Worm (Caenorhabditis elegans) whole organism, early embryonic: ENCODE data around the gene dhs-11.
A peak's percentile ranks its signal among the peaks of the same experiment; 100 is the strongest.

Experiments used
- F13C5.2 ChIP-seq: sonication (generic microtip); optimal IDR thresholded peaks from 2 replicates; lab custom pipeline; 2017; ENCODE audit warnings: mild to moderate bottlenecking, missing genetic modification characterization, inconsistent platforms, missing compliant biosample characterization
- aly-1 ChIP-seq: sonication (generic microtip); optimal IDR thresholded peaks from 2 replicates; lab custom pipeline; 2016; ENCODE audit warnings: missing genetic modification characterization, missing compliant biosample characterization
- ama-1 ChIP-seq: fragments of 150-350 bp; optimal IDR thresholded peaks from 2 replicates; lab custom pipeline; 2014
- ceh-13 ChIP-seq: fragments of 200-800 bp; sonication (Bioruptor generic); optimal IDR thresholded peaks from 2 replicates; lab custom pipeline; 2018; ENCODE audit warnings: mild to moderate bottlenecking, missing genetic modification characterization, missing compliant biosample characterization
- ets-7 ChIP-seq: sonication (generic microtip); optimal IDR thresholded peaks from 2 replicates; lab custom pipeline; 2016; ENCODE audit warnings: missing genotype, missing genetic modification characterization, missing compliant biosample characterization
- flt-1 ChIP-seq: fragments of 200-800 bp; sonication (Bioruptor generic); IDR thresholded peaks from 2 replicates; pipeline ENCODE4 v1.3.6; 2022; ENCODE audit warnings: missing genetic modification characterization, missing compliant biosample characterization
- hmbx-1 ChIP-seq: sonication (generic microtip); optimal IDR thresholded peaks from 2 replicates; lab custom pipeline; 2016; ENCODE audit warnings: mild to moderate bottlenecking, missing genetic modification characterization, missing compliant biosample characterization
- hmg-4 ChIP-seq: fragments of 200-800 bp; sonication (Bioruptor generic); optimal IDR thresholded peaks from 2 replicates; lab custom pipeline; 2018; ENCODE audit warnings: mild to moderate bottlenecking, missing genetic modification characterization, missing compliant biosample characterization
- hnd-1 ChIP-seq: sonication (generic microtip); optimal IDR thresholded peaks from 2 replicates; lab custom pipeline; 2016; ENCODE audit warnings: missing genetic modification characterization, missing compliant biosample characterization
- scrt-1 ChIP-seq: fragments of 200-800 bp; sonication (Bioruptor generic); IDR thresholded peaks from 2 replicates; pipeline ENCODE4 v1.3.6; 2022; ENCODE audit warnings: missing genetic modification characterization, missing compliant biosample characterization
- tbx-11 ChIP-seq: fragments of 200-800 bp; sonication (Bioruptor generic); IDR thresholded peaks from 2 replicates; pipeline ENCODE4 v1.3.6; 2022; ENCODE audit warnings: missing genetic modification characterization, missing compliant biosample characterization
- tbx-37 ChIP-seq: fragments of 200-800 bp; sonication (Bioruptor generic); conservative IDR thresholded peaks from 2 replicates; pipeline ENCODE4 v1.3.6; 2022; ENCODE audit warnings: missing genetic modification reagents, missing genetic modification characterization, missing compliant biosample characterization

DNA sequence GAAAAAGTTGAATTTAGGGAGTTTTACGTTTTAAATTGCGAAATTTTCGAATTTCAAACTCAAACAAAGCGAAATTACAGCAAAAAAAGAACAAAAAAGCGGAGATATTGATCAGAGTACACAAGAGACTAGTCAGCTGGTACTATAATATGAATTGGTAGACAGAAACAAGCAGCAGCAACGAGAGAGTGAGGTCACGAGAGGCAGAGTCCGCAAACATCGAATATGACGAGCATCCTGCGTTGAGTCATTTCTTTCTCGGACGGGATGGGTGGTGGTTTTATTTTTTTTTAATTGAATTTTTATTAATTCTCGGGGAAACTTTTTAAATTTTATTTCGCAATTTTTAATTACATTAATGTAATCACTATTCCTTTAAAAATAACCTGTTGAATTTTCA lies 43.0 kb downstream of the dhs-11 start:
- TF ChIP-seq ceh-13 (GFP tag; lab: Kevin White, UChicago) = no peak
- TF ChIP-seq ets-7 (tag; lab: Kevin White, UChicago) = no peak
- TF ChIP-seq F13C5.2 (tag; lab: Kevin White, UChicago) = peak; percentile 58
- TF ChIP-seq hmg-4 (GFP tag; lab: Kevin White, UChicago) = no peak
- TF ChIP-seq hnd-1 (tag; lab: Kevin White, UChicago) = no peak
- TF ChIP-seq ama-1 (lab: Kevin White, UChicago) = no peak
- TF ChIP-seq aly-1 (tag; lab: Kevin White, UChicago) = no peak
- no peak for TF ChIP-seq tbx-11 (GFP tag; lab: Robert Waterston, UW)
- TF ChIP-seq scrt-1 (GFP tag; lab: Robert Waterston, UW) = no peak
- no peak for TF ChIP-seq tbx-37 (GFP tag; lab: Robert Waterston, UW)
- TF ChIP-seq hmbx-1 = no peak
- TF ChIP-seq flt-1 (GFP tag; lab: Robert Waterston, UW) = no peak
